Worm (Caenorhabditis elegans): ENCODE data around the gene C07B5.4.

DNA sequence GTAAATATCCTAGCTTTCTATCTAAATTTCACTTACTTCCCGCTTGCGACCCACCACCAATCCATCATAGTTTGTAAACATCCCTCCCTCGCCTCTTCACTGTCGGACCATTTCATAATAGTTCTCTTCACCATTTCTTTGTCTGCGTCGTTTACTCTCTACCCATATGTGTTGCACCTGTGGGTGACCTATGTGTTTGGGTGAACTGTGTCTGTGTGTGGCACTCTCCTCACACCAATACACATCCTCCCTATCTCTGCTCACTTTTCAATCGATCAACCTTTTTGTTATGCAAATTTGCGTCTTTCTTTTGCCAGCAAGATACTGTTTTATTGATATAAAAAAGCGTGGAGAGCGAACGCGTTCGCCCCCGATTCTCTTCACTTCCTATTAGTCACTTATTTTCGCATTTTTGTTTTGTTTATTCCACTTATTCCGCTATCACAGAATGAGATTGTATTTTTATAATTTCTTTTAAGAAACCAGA is 24.5 kb upstream of the C07B5.4 start:
- TF ChIP-seq him-1 (tag; optimal IDR thresholded peaks at IDR 0.05) = no peak
- TF ChIP-seq pbrm-1 (GFP tag; IDR thresholded peaks at IDR 0.05) = no peak
- no peak for TF ChIP-seq nfya-1 (tag; optimal IDR thresholded peaks at IDR 0.05; ENCODE audit: borderline replicate concordance, insufficient read depth)
- no peak for TF ChIP-seq ztf-28 (GFP tag; IDR thresholded peaks at IDR 0.05)
- no peak for TF ChIP-seq egl-18 (GFP tag; IDR thresholded peaks at IDR 0.05)
- TF ChIP-seq F33H1.4 (GFP tag; IDR thresholded peaks at IDR 0.05) = no peak
- no peak for TF ChIP-seq hsf-1 (GFP tag; IDR thresholded peaks at IDR 0.05)
- no peak for TF ChIP-seq B0336.3 (GFP tag; IDR thresholded peaks at IDR 0.05)

Data from whole organism, young adult.